Worm (Caenorhabditis elegans): Measurements from ENCODE around the gene gyg-1.

The gyg-1 gene

ce11 chrX:3566856-3567255, 29.4 kb downstream of the gyg-1 start:
- TF ChIP-seq lin-11 (tag; optimal IDR thresholded peaks at IDR 0.05) (no peak), crh-2 (tag; optimal IDR thresholded peaks at IDR 0.05) (no peak), snpc-4 (tag; optimal IDR thresholded peaks at IDR 0.05) (no peak), blmp-1 (tag; optimal IDR thresholded peaks at IDR 0.05; ENCODE audit: insufficient read depth) (no peak), mab-5 (tag; optimal IDR thresholded peaks at IDR 0.05) (no peak), sma-9 (GFP tag; optimal IDR thresholded peaks at IDR 0.05) (no peak), sma-9 (tag; optimal IDR thresholded peaks at IDR 0.05) (no peak), egl-27 (tag; optimal IDR thresholded peaks at IDR 0.05) (no peak), elt-3 (tag; optimal IDR thresholded peaks at IDR 0.05) (no peak), ZK546.5 (tag; optimal IDR thresholded peaks at IDR 0.05) (no peak), lin-39 (tag; optimal IDR thresholded peaks at IDR 0.05) (no peak), alr-1 (tag; optimal IDR thresholded peaks at IDR 0.05) (no peak), sma-3 (GFP tag; optimal IDR thresholded peaks at IDR 0.05) (no peak), C34F6.9 (tag; optimal IDR thresholded peaks at IDR 0.05) (no peak)

- TF ChIP-seq lin-39 (tag; optimal IDR thresholded peaks at IDR 0.05) (no peak), crh-2 (tag; optimal IDR thresholded peaks at IDR 0.05) (no peak), fos-1 (tag; optimal IDR thresholded peaks at IDR 0.05) (no peak), unc-62 (GFP tag; optimal IDR thresholded peaks at IDR 0.05) (no peak), nhr-6 (tag; optimal IDR thresholded peaks at IDR 0.05) (no peak), nhr-129 (tag; optimal IDR thresholded peaks at IDR 0.05) (no peak), snpc-4 (tag; optimal IDR thresholded peaks at IDR 0.05) (no peak), lsy-2 (tag; optimal IDR thresholded peaks at IDR 0.05) (no peak), unc-39 (tag; optimal IDR thresholded peaks at IDR 0.05) (no peak), lin-13 (GFP tag; optimal IDR thresholded peaks at IDR 0.05) (no peak), nhr-10 (tag; optimal IDR thresholded peaks at IDR 0.05) (no peak), egl-27 (tag; optimal IDR thresholded peaks at IDR 0.05) (no peak), sma-3 (GFP tag; optimal IDR thresholded peaks at IDR 0.05) (no peak), skn-1 (tag; optimal IDR thresholded peaks at IDR 0.05) (no peak), unc-55 (GFP tag; optimal IDR thresholded peaks at IDR 0.05) (no peak), blmp-1 (tag; optimal IDR thresholded peaks at IDR 0.05; ENCODE audit: insufficient read depth) (no peak), sma-9 (GFP tag; optimal IDR thresholded peaks at IDR 0.05) (no peak), sma-9 (tag; optimal IDR thresholded peaks at IDR 0.05) (no peak), R02D3.7 (tag; optimal IDR thresholded peaks at IDR 0.05) (no peak), peb-1 (tag; optimal IDR thresholded peaks at IDR 0.05) (no peak)
These were observed 35.1 kb downstream of the gyg-1 start, which contains the start of gene vit-3 for ce11 chrX:3572490-3572889. Gene vit-3, minus strand, starts transcription at chrX:3572549.

ce11 chrX:3573482-3573881, 36.0 kb downstream of the gyg-1 start, which contains the start of gene T27A10.5:
Gene T27A10.5, minus strand, starts transcription at chrX:3573582.
- TF ChIP-seq mbf-1 (tag; optimal IDR thresholded peaks at IDR 0.05), result no peak

- no peak for TF ChIP-seq ama-1 (optimal IDR thresholded peaks at IDR 0.05)
- no peak for TF ChIP-seq elt-1 (tag; optimal IDR thresholded peaks at IDR 0.05)
- TF ChIP-seq alr-1 (tag; optimal IDR thresholded peaks at IDR 0.05), result no peak
- TF ChIP-seq dmd-4 (tag; optimal IDR thresholded peaks at IDR 0.05), result no peak
- no peak for TF ChIP-seq peb-1 (tag; optimal IDR thresholded peaks at IDR 0.05)
- peak; percentile 37 for TF ChIP-seq gmeb-1 (tag; optimal IDR thresholded peaks at IDR 0.05)
- no peak for TF ChIP-seq nhr-12 (tag; optimal IDR thresholded peaks at IDR 0.05)
- TF ChIP-seq unc-39 (tag; optimal IDR thresholded peaks at IDR 0.05), result no peak
- TF ChIP-seq nhr-6 (tag; optimal IDR thresholded peaks at IDR 0.05), result no peak
- peak; percentile 55 for TF ChIP-seq crh-2 (tag; optimal IDR thresholded peaks at IDR 0.05)
- TF ChIP-seq nhr-129 (tag; optimal IDR thresholded peaks at IDR 0.05), result no peak
- TF ChIP-seq sma-9 (GFP tag; optimal IDR thresholded peaks at IDR 0.05), result peak; percentile 27
- no peak for TF ChIP-seq sma-9 (tag; optimal IDR thresholded peaks at IDR 0.05)
- no peak for TF ChIP-seq lin-39 (tag; optimal IDR thresholded peaks at IDR 0.05)
- TF ChIP-seq aly-2 (tag; optimal IDR thresholded peaks at IDR 0.05), result no peak
- no peak for TF ChIP-seq lin-13 (GFP tag; optimal IDR thresholded peaks at IDR 0.05)
- TF ChIP-seq nhr-77 (tag; optimal IDR thresholded peaks at IDR 0.05), result no peak
- peak; percentile 98 for TF ChIP-seq fos-1 (tag; optimal IDR thresholded peaks at IDR 0.05)
- no peak for TF ChIP-seq nhr-21 (tag; optimal IDR thresholded peaks at IDR 0.05)
- no peak for TF ChIP-seq egl-27 (tag; optimal IDR thresholded peaks at IDR 0.05)
- no peak for TF ChIP-seq ceh-82 (tag; optimal IDR thresholded peaks at IDR 0.05)
- no peak for TF ChIP-seq ceh-16 (tag; optimal IDR thresholded peaks at IDR 0.05)
- no peak for TF ChIP-seq F13H6.1 (tag; optimal IDR thresholded peaks at IDR 0.05)
- TF ChIP-seq ZK546.5 (tag; optimal IDR thresholded peaks at IDR 0.05), result no peak
- no peak for TF ChIP-seq lsy-2 (tag; optimal IDR thresholded peaks at IDR 0.05)
These were observed 38.8 kb downstream of the gyg-1 start, which contains the start of gene ckc-1 for ce11 chrX:3576239-3576638. Gene ckc-1, plus strand, starts transcription at chrX:3576606.
